Worm (Caenorhabditis elegans): Measurements from ENCODE around the gene glod-4.

DNA sequence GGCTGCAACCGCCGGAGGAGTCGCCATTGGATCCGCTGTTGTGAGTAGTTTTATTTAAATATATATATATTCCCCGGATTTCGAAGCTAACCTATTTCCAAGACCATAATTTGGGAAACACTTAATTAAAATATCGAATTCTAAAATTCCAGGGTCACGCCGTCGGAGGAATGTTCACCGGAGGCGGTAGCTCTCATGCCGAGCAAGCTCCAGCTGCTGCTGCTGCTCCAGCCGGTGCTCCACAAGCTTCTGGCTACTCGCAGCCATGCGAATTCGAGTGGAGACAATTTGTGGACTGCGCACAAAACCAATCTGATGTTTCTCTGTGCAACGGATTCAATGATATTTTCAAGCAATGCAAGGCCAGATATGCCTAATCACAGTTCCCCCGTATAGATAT is 1.1 kb upstream of the glod-4 start:
- no peak for TF ChIP-seq med-1 (GFP tag; optimal IDR thresholded peaks at IDR 0.05; ENCODE audit: insufficient read depth)
- no peak for TF ChIP-seq ztf-23 (GFP tag; IDR thresholded peaks at IDR 0.05)
- no peak for TF ChIP-seq flt-1 (GFP tag; IDR thresholded peaks at IDR 0.05)
- TF ChIP-seq cog-1 (tag; optimal IDR thresholded peaks at IDR 0.05), result no peak
- no peak for TF ChIP-seq ref-1 (GFP tag; conservative IDR thresholded peaks at IDR 0.05)
- TF ChIP-seq klf-2 (GFP tag; conservative IDR thresholded peaks at IDR 0.05), result no peak
- no peak for TF ChIP-seq T22C8.4 (GFP tag; IDR thresholded peaks at IDR 0.05)
